Worm (Caenorhabditis elegans) whole organism, L2 larva: ENCODE data around the gene msp-32.
"Not testable (repeated sequence)": the region's sequence is repeated elsewhere in the genome, so short reads cannot be mapped to it uniquely, and the experiment has no call there.

ENCODE experiments used
- R02D3.7 ChIP-seq: fragments of 150-350 bp; optimal IDR thresholded peaks from 2 replicates; lab custom pipeline; 2014; ENCODE audit warnings: missing biosample characterization, missing genetic modification characterization
- alr-1 ChIP-seq: fragments of 150-350 bp; optimal IDR thresholded peaks from 2 replicates; lab custom pipeline; 2014; ENCODE audit warnings: missing biosample characterization, missing genetic modification characterization
- egl-27 ChIP-seq: sonication (generic microtip); optimal IDR thresholded peaks from 3 replicates; lab custom pipeline; 2017; ENCODE audit warnings: missing biosample characterization, missing genetic modification reagents, missing genetic modification characterization
- nhr-10 ChIP-seq: sonication (generic microtip); optimal IDR thresholded peaks from 2 replicates; lab custom pipeline; 2017; ENCODE audit warnings: missing biosample characterization, missing genetic modification characterization
- nhr-23 ChIP-seq: fragments of 150-350 bp; optimal IDR thresholded peaks from 2 replicates; lab custom pipeline; 2014; ENCODE audit warnings: missing biosample characterization, missing genetic modification reagents, missing genetic modification characterization
- unc-62 ChIP-seq: fragments of 150-350 bp; optimal IDR thresholded peaks from 2 replicates; lab custom pipeline; 2014; ENCODE audit warnings: missing biosample characterization, missing genetic modification reagents, missing genetic modification characterization
- zag-1 ChIP-seq: fragments of 150-350 bp; optimal IDR thresholded peaks from 2 replicates; lab custom pipeline; 2014; ENCODE audit warnings: missing biosample characterization, missing genetic modification characterization

DNA sequence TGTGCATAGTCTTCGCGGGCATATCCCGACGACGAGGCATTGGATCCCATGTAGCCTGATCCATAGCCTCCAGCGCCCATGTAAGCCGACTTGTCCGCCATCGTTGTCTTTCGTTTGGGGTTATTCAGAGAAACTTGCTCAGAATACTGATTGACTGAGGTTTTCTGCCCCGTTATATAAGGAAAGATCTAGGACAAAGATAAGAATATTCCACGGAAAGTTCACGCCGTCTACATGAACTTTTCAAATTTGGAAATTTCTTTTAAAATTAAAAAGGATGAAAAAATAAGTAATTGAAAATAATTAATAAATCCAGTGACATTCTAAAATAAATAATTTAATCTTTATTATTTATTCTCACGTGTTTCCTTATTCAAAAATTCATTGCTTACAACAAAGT is 38.4 kb upstream of the msp-32 start, which contains the start of the genes nspd-5 and F11G11.4:
- not testable (repeated sequence) for TF ChIP-seq nhr-10; alr-1 (tag; lab: Kevin White, UChicago); unc-62; nhr-23 (tag; lab: Kevin White, UChicago); egl-27 (tag; lab: Kevin White, UChicago); R02D3.7 (tag; lab: Kevin White, UChicago); zag-1 (tag; lab: Kevin White, UChicago)
